Worm (Caenorhabditis elegans): ENCODE data around the gene sru-28.
A peak's percentile ranks its signal among the peaks of the same experiment; 100 is the strongest.

- TF ChIP-seq nhr-77 (tag; optimal IDR thresholded peaks at IDR 0.05) = no peak
- TF ChIP-seq zag-1 (tag; optimal IDR thresholded peaks at IDR 0.05) = no peak
- no peak for TF ChIP-seq nhr-67 (tag; optimal IDR thresholded peaks at IDR 0.05)
- no peak for TF ChIP-seq pha-4 (tag; optimal IDR thresholded peaks at IDR 0.05)
- TF ChIP-seq snpc-4 (tag; optimal IDR thresholded peaks at IDR 0.05) = no peak
- TF ChIP-seq ztf-4 (tag; optimal IDR thresholded peaks at IDR 0.05) = no peak
- no peak for TF ChIP-seq elt-1 (tag; optimal IDR thresholded peaks at IDR 0.05)
- no peak for TF ChIP-seq ama-1 (optimal IDR thresholded peaks at IDR 0.05)
- TF ChIP-seq skn-1 (tag; optimal IDR thresholded peaks at IDR 0.05) = no peak
- TF ChIP-seq elt-2 (tag; optimal IDR thresholded peaks at IDR 0.05) = peak; percentile 62
- TF ChIP-seq unc-62 (GFP tag; optimal IDR thresholded peaks at IDR 0.05) = no peak
Measured at ce11 chrV:1545694-1546093, 39.6 kb downstream of the sru-28 start, which contains the start of gene oac-32.
